Fruit fly (Drosophila melanogaster): Measurements from ENCODE around the gene CG31730.

CG31730 gene

DNA sequence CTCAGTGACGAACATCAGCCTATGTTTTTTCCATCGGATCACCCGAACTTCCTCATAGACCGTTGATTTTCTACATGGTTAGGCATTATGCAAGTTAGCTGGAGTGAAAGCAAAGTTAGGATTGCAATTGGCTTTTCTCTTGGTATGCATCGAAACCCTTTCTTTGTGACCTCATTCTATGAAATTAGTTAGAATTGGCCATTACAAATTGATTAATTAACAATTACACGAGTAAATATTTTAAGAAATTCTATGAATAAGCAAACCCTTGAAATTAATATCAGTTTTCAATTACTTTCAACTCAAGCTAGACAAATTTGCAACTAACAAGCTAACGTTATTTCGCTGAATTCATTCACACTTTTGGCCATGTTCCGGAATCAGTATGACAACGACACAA is 27.8 kb downstream of the CG31730 start, which contains the start of gene Prosalpha6T:
Gene Prosalpha6T, plus strand, starts transcription at position 301 of the 400 bp plus-strand sequence.
- no peak for TF ChIP-seq tj (GFP tag; optimal IDR thresholded peaks at IDR 0.05)
- peak; percentile 6 for TF ChIP-seq kay (GFP tag; ENCODE audit: borderline replicate concordance)

DNA sequence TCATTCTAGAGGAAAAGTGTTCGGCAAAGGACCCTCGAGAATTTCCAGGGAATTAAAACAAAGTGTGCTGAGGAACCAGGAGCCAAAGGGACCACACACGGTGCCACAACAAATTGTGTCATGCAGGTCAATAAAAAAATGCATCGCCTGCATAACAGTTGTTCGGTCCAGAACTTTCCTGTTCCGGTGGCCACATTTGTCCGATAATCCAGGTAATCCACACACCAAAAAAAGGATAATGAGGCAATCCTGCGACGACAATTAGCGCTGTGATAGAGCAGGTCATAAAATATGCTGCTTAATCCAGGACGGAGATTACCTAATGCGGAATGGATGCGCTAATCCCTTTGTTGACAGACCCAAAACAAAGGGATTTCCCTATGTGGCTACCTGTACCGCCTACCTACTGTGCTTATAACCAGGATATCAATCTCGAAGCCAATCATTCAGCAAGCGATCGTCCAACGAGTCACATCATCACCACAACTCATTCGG is 30.1 kb downstream of the CG31730 start, which contains the start of gene CG16815:
Gene CG16815, plus strand, starts transcription at position 445 of the 495 bp plus-strand sequence.
- TF ChIP-seq pad (GFP tag; optimal IDR thresholded peaks at IDR 0.05): no peak

DNA sequence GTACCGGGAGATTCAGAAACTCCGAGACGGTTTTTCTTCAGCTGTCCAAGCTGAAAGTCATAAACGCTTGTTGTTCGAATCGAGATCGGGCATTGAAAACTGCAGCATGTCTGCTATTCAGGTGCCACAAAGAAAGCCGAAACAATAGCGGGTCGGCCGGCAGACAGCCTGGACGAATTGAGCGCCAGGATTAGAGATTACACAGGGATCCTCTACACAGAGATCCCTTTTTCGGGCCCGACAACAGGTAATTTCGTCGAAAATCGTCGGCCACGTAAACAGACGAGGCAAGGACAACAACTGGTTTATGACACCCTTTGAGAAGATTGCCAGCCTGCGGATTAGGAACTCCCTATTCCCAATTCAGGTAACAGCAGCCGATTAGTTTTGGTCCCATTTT is 32.3 kb downstream of the CG31730 start, which contains the start of gene CG16813:
Gene CG16813, plus strand, starts transcription at position 288 of the 400 bp plus-strand sequence.
- TF ChIP-seq CG7101 (tag; optimal IDR thresholded peaks at IDR 0.05) (no peak), kay (GFP tag; ENCODE audit: borderline replicate concordance) (no peak), cnc (optimal IDR thresholded peaks at IDR 0.05) (no peak), Hr96 (GFP tag; optimal IDR thresholded peaks at IDR 0.05) (no peak), CG11617 (GFP tag; optimal IDR thresholded peaks at IDR 0.05) (no peak), Clk (GFP tag; optimal IDR thresholded peaks at IDR 0.05) (no peak), CG14711 (tag; optimal IDR thresholded peaks at IDR 0.05) (no peak), CG1620 (GFP tag; optimal IDR thresholded peaks at IDR 0.05) (no peak)

DNA sequence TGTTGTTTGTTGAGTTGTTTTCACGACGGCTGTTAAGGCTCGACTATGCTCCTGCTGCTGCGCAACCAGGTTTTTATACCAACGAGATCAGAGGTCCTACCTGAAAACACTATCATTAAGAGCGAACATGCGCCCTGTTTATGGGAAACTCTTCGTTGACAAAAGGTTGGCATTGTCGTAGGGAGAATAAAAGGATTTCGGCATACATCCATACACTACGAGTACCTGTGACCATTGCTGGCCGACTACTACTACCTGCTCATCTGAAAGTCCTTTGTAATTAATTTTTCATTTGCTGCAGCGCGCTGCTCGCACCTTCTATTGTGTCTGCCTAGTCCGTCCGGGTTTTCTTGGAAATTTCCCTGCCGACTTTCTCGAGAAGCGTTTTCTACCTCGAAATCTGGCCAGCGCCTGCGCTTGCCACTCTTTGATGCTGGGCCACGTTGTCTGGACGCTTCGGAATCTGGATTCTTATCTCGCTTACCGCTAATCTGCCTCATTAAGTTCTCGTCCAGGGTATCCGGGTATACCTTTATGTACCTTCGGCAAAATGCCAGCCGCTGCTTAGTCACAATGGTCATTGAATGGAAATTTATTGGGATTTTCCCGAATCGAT is 34.2 kb downstream of the CG31730 start, which contains the start of gene CG15480:
Gene CG15480, minus strand, starts transcription at position 51 of the 616 bp plus-strand sequence.
- no peak for TF ChIP-seq tj (GFP tag; optimal IDR thresholded peaks at IDR 0.05)

DNA sequence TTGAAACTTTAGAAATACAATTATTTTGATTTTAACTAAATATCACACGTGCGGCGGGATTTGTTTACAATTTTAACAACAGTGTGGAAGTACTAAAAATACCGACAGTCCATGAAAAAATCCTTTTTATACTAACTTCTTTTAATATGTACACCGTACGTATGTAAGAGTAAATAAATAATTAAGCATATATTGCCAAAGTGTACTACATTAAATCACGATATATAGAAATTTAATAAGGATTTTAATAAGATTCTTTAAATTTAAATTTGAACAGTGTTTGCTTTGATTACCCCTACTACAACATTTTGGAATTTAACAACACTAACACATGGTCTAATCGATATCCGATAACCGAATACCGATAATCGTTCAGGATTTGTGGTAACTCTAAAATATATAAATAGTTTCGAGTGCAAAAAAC is 37.3 kb downstream of the CG31730 start, which contains the start of the genes Ski6 and CG16812:
Gene Ski6, minus strand, starts transcription at position 205 of the 424 bp plus-strand sequence.
Gene CG16812, plus strand, starts transcription at position 363 of the 424 bp plus-strand sequence.
- TF ChIP-seq CG11617 (GFP tag; optimal IDR thresholded peaks at IDR 0.05): peak; percentile 52
- peak; percentile 85 for TF ChIP-seq CG7101 (tag; optimal IDR thresholded peaks at IDR 0.05)
- TF ChIP-seq CG7045 (GFP tag; optimal IDR thresholded peaks at IDR 0.05): peak; percentile 59
- TF ChIP-seq Hr96 (GFP tag; optimal IDR thresholded peaks at IDR 0.05): peak; percentile 44
- peak; percentile 59 for TF ChIP-seq Crg-1 (GFP tag; optimal IDR thresholded peaks at IDR 0.05)
- no peak for TF ChIP-seq toe (GFP tag; optimal IDR thresholded peaks at IDR 0.05)
- TF ChIP-seq CG5204 (GFP tag; optimal IDR thresholded peaks at IDR 0.05): no peak
- no peak for TF ChIP-seq cnc (optimal IDR thresholded peaks at IDR 0.05)
- peak; percentile 93 for TF ChIP-seq kay (GFP tag; ENCODE audit: borderline replicate concordance)
- peak; percentile 29 for TF ChIP-seq tj (GFP tag; optimal IDR thresholded peaks at IDR 0.05)
- TF ChIP-seq Mnt (GFP tag; optimal IDR thresholded peaks at IDR 0.05): peak; percentile 90
- TF ChIP-seq CG1620 (GFP tag; optimal IDR thresholded peaks at IDR 0.05): peak; percentile 77
- peak; percentile 63 for TF ChIP-seq pad (GFP tag; optimal IDR thresholded peaks at IDR 0.05)
- TF ChIP-seq CG33017 (tag; optimal IDR thresholded peaks at IDR 0.05): peak; percentile 81
- peak; percentile 95 for TF ChIP-seq CG14711 (tag; optimal IDR thresholded peaks at IDR 0.05)
- TF ChIP-seq cic (GFP tag; optimal IDR thresholded peaks at IDR 0.05): no peak
- peak; percentile 74 for TF ChIP-seq bab1 (GFP tag; optimal IDR thresholded peaks at IDR 0.05)
- TF ChIP-seq ovo (GFP tag; optimal IDR thresholded peaks at IDR 0.05): peak; percentile 30
- peak; percentile 19 for TF ChIP-seq Clk (GFP tag; optimal IDR thresholded peaks at IDR 0.05)
- TF ChIP-seq CG12768 (GFP tag; optimal IDR thresholded peaks at IDR 0.05): peak; percentile 40

DNA sequence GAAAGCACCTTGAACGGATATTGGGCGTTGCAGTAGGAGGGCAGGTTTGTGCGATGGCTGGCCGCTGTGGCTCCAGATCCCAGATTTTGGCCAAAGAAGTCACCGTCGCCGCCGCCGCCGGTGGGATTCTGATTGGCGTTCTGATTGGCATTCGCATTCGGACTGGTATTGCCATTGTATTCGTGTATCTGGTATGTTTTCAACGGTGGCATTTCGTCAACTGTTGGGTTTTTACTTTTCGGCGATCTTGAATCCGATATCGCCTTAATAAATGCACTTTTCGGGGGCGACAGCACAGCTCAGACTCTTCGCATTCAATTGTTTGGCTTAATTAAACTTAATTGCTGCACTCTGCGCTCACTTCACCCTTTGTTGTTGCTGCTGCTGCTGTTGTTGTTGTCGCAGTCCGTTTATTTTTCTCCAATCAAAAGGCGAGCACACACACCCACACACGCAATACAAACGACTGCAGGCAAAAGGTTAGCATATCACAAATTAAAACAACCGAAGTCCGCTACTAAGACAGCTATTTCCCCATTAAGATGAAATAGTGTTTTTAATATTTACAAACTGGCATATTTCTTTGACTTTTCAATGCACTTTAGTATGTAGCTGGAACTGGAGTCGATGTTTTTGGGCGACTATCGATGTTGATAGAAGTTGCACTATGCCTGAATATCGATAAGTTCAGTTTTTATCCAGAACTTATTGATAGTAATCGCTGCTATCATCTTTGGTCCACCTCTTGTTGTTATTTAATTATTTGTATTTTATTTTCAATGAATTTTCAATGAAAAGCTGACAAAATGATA is 40.1 kb downstream of the CG31730 start, which contains the start of the genes CG9426 and mRF1:
Gene CG9426, minus strand, starts transcription at position 643 of the 812 bp plus-strand sequence.
Gene mRF1, plus strand, starts transcription at position 699 of the 812 bp plus-strand sequence.
- peak; percentile 18 for TF ChIP-seq CG12768 (GFP tag; optimal IDR thresholded peaks at IDR 0.05)
- no peak for TF ChIP-seq toe (GFP tag; optimal IDR thresholded peaks at IDR 0.05)
- no peak for TF ChIP-seq cic (GFP tag; optimal IDR thresholded peaks at IDR 0.05)
- no peak for TF ChIP-seq ovo (GFP tag; optimal IDR thresholded peaks at IDR 0.05)
- no peak for TF ChIP-seq CG7045 (GFP tag; optimal IDR thresholded peaks at IDR 0.05)
- peak; percentile 28 for TF ChIP-seq CG33017 (tag; optimal IDR thresholded peaks at IDR 0.05)
- no peak for TF ChIP-seq Hr96 (GFP tag; optimal IDR thresholded peaks at IDR 0.05)
- no peak for TF ChIP-seq cnc (optimal IDR thresholded peaks at IDR 0.05)
- no peak for TF ChIP-seq tj (GFP tag; optimal IDR thresholded peaks at IDR 0.05)
- TF ChIP-seq CG14711 (tag; optimal IDR thresholded peaks at IDR 0.05): peak; percentile 56
- peak; percentile 13 for TF ChIP-seq CG1620 (GFP tag; optimal IDR thresholded peaks at IDR 0.05)
- no peak for TF ChIP-seq kay (GFP tag; ENCODE audit: borderline replicate concordance)
- peak; percentile 48 for TF ChIP-seq bab1 (GFP tag; optimal IDR thresholded peaks at IDR 0.05)
- TF ChIP-seq Mnt (GFP tag; optimal IDR thresholded peaks at IDR 0.05): peak; percentile 54
- TF ChIP-seq CG11617 (GFP tag; optimal IDR thresholded peaks at IDR 0.05): peak; percentile 1
- no peak for TF ChIP-seq CG5204 (GFP tag; optimal IDR thresholded peaks at IDR 0.05)
- TF ChIP-seq pad (GFP tag; optimal IDR thresholded peaks at IDR 0.05): peak; percentile 24
- TF ChIP-seq CG7101 (tag; optimal IDR thresholded peaks at IDR 0.05): peak; percentile 30
- TF ChIP-seq Clk (GFP tag; optimal IDR thresholded peaks at IDR 0.05): no peak
- TF ChIP-seq Crg-1 (GFP tag; optimal IDR thresholded peaks at IDR 0.05): no peak
